Fruit fly (Drosophila melanogaster) whole organism, adult: ENCODE measurements around the gene Atat.

Experiments
- CG11617 ChIP-seq: fragments of 200-800 bp; sonication (Bioruptor generic); optimal IDR thresholded peaks from 2 replicates; lab custom pipeline; 2017; ENCODE audit warnings: mild to moderate bottlenecking, missing biosample characterization, missing genetic modification reagents, missing genetic modification characterization
- CG12768 ChIP-seq: fragments of 200-800 bp; sonication (Bioruptor generic); optimal IDR thresholded peaks from 2 replicates; lab custom pipeline; 2017; ENCODE audit warnings: missing biosample characterization, missing genetic modification characterization, mild to moderate bottlenecking, moderate library complexity, missing genetic modification reagents
- CG14711 ChIP-seq: fragments of 200-800 bp; sonication (Bioruptor generic); optimal IDR thresholded peaks from 2 replicates; lab custom pipeline; 2018; ENCODE audit warnings: missing biosample characterization, mild to moderate bottlenecking, missing genetic modification characterization, moderate library complexity
- CG1620 ChIP-seq: fragments of 200-800 bp; sonication (Bioruptor generic); optimal IDR thresholded peaks from 2 replicates; lab custom pipeline; 2016; ENCODE audit warnings: missing biosample characterization, missing genetic modification characterization
- CG33017 ChIP-seq: fragments of 200-800 bp; sonication (Bioruptor generic); optimal IDR thresholded peaks from 2 replicates; lab custom pipeline; 2018; ENCODE audit warnings: missing biosample characterization, mild to moderate bottlenecking, missing genetic modification characterization, moderate library complexity
- CG5204 ChIP-seq: fragments of 200-800 bp; sonication (Bioruptor generic); optimal IDR thresholded peaks from 2 replicates; lab custom pipeline; 2016; ENCODE audit warnings: missing biosample characterization, missing genetic modification characterization
- CG7045 ChIP-seq: fragments of 200-800 bp; sonication (Bioruptor generic); optimal IDR thresholded peaks from 2 replicates; lab custom pipeline; 2017; ENCODE audit warnings: missing biosample characterization, mild to moderate bottlenecking, missing genetic modification characterization
- CG7101 ChIP-seq: fragments of 200-800 bp; sonication (Bioruptor generic); optimal IDR thresholded peaks from 2 replicates; lab custom pipeline; 2018; ENCODE audit warnings: missing biosample characterization, mild to moderate bottlenecking, missing genetic modification characterization, moderate library complexity
- Clk ChIP-seq: fragments of 200-800 bp; sonication (Bioruptor generic); optimal IDR thresholded peaks from 2 replicates; lab custom pipeline; 2017; ENCODE audit warnings: missing biosample characterization, missing genetic modification characterization
- Crg-1 ChIP-seq: fragments of 200-800 bp; sonication (Bioruptor generic); optimal IDR thresholded peaks from 2 replicates; lab custom pipeline; 2016; ENCODE audit warnings: missing biosample characterization, missing genetic modification characterization
- Hr96 ChIP-seq: fragments of 200-800 bp; sonication (Bioruptor generic); optimal IDR thresholded peaks from 2 replicates; lab custom pipeline; 2016; ENCODE audit warnings: missing biosample characterization, missing genetic modification characterization
- Mnt ChIP-seq: fragments of 200-800 bp; sonication (Bioruptor generic); optimal IDR thresholded peaks from 2 replicates; lab custom pipeline; 2016; ENCODE audit warnings: missing biosample characterization, mild to moderate bottlenecking, missing genetic modification characterization
- bab1 ChIP-seq: fragments of 200-800 bp; sonication (Bioruptor generic); optimal IDR thresholded peaks from 3 replicates; lab custom pipeline; 2019; ENCODE audit warnings: missing biosample characterization, mild to moderate bottlenecking, missing genetic modification characterization, moderate library complexity
- cic ChIP-seq: fragments of 200-800 bp; sonication (Bioruptor generic); optimal IDR thresholded peaks from 2 replicates; lab custom pipeline; 2017; ENCODE audit warnings: missing biosample characterization, mild to moderate bottlenecking, missing genetic modification characterization, moderate library complexity
- cnc ChIP-seq, 2 experiments: fragments of >200 bp; optimal IDR thresholded peaks; 2 replicates each; lab custom pipeline; 2017
- kay ChIP-seq: fragments of 200-800 bp; sonication (Bioruptor generic); peaks from one replicate; lab custom pipeline; 2016; ENCODE audit warnings: missing biosample characterization, missing genetic modification characterization, borderline replicate concordance
- ovo ChIP-seq: fragments of 200-800 bp; sonication (Bioruptor generic); optimal IDR thresholded peaks from 2 replicates; lab custom pipeline; 2016; ENCODE audit warnings: missing biosample characterization, missing genetic modification characterization
- pad ChIP-seq: fragments of 200-800 bp; sonication (Bioruptor generic); optimal IDR thresholded peaks from 3 replicates; lab custom pipeline; 2017; ENCODE audit warnings: missing biosample characterization, missing genetic modification characterization, mild to moderate bottlenecking, moderate library complexity, missing genetic modification reagents
- tj ChIP-seq: fragments of 200-800 bp; sonication (Bioruptor generic); optimal IDR thresholded peaks from 3 replicates; lab custom pipeline; 2017; ENCODE audit warnings: missing biosample characterization, mild to moderate bottlenecking, missing genetic modification characterization, moderate library complexity
- toe ChIP-seq: fragments of 200-800 bp; sonication (Bioruptor generic); optimal IDR thresholded peaks from 2 replicates; lab custom pipeline; 2016; ENCODE audit warnings: missing biosample characterization, missing genetic modification characterization

Gene Atat

dm6 chr3L:9384445-9385079 is 42.0 kb downstream of the Atat start:
- TF ChIP-seq pad (GFP tag; lab: Kevin White, UChicago) (no peak), CG12768 (no peak), Crg-1 (GFP tag; lab: Kevin White, UChicago) (no peak), cnc (optimal IDR thresholded peaks at IDR 0.05; lab: Kevin White, UChicago) (no peak), Hr96 (GFP tag; lab: Kevin White, UChicago) (no peak), CG1620 (GFP tag; lab: Kevin White, UChicago) (no peak), Mnt (GFP tag; lab: Kevin White, UChicago) (no peak), ovo (GFP tag; lab: Kevin White, UChicago) (no peak), CG33017 (tag; lab: Kevin White, UChicago) (no peak), CG7101 (tag; lab: Kevin White, UChicago) (no peak), CG7045 (GFP tag; lab: Kevin White, UChicago) (no peak), Clk (no peak), CG11617 (GFP tag; lab: Kevin White, UChicago) (no peak), CG5204 (no peak), CG14711 (tag; lab: Kevin White, UChicago) (no peak), cic (GFP tag; lab: Kevin White, UChicago) (no peak), toe (GFP tag; lab: Kevin White, UChicago) (no peak)

dm6 chr3L:9383345-9384075 is 43.0 kb downstream of the Atat start, which contains the start of gene Hsp27:
Gene Hsp27, plus strand, starts transcription at chr3L:9384063.
- TF ChIP-seq CG7101 (tag; lab: Kevin White, UChicago): peak; percentile 98
- peak; percentile 99 for TF ChIP-seq bab1 (GFP tag; lab: Kevin White, UChicago)
- TF ChIP-seq tj (GFP tag; lab: Kevin White, UChicago): peak; percentile 75
- peak; percentile 88 for TF ChIP-seq CG1620 (GFP tag; lab: Kevin White, UChicago)
- TF ChIP-seq CG12768: peak; percentile 99
- peak; percentile 97 for TF ChIP-seq Crg-1 (GFP tag; lab: Kevin White, UChicago)
- TF ChIP-seq CG14711 (tag; lab: Kevin White, UChicago): peak; percentile 97
- peak; percentile 99 for TF ChIP-seq kay (GFP tag; lab: Kevin White, UChicago)
- TF ChIP-seq CG5204: peak; percentile 93
- TF ChIP-seq CG7045 (GFP tag; lab: Kevin White, UChicago): peak; percentile 97
- peak; percentile 96 for TF ChIP-seq CG11617 (GFP tag; lab: Kevin White, UChicago)
- peak; percentile 92 for TF ChIP-seq Clk
- TF ChIP-seq ovo (GFP tag; lab: Kevin White, UChicago): peak; percentile 77
- TF ChIP-seq pad (GFP tag; lab: Kevin White, UChicago): peak; percentile 92
- TF ChIP-seq toe (GFP tag; lab: Kevin White, UChicago): peak; percentile 93
- peak; percentile 97 for TF ChIP-seq Hr96 (GFP tag; lab: Kevin White, UChicago)
- peak; percentile 91 for TF ChIP-seq cic (GFP tag; lab: Kevin White, UChicago)
- peak; percentile 99 for TF ChIP-seq CG33017 (tag; lab: Kevin White, UChicago)
- peak; percentile 96 for TF ChIP-seq Mnt (GFP tag; lab: Kevin White, UChicago)
- peak in 1 of 2 experiments; percentile 69 for TF ChIP-seq cnc (optimal IDR thresholded peaks at IDR 0.05; lab: Kevin White, UChicago)

- no peak for TF ChIP-seq cnc (optimal IDR thresholded peaks at IDR 0.05; lab: Kevin White, UChicago)
- no peak for TF ChIP-seq CG33017 (tag; lab: Kevin White, UChicago)
- no peak for TF ChIP-seq CG11617 (GFP tag; lab: Kevin White, UChicago)
These were observed 45.0 kb downstream of the Atat start, which contains the start of gene Hsp23 for dm6 chr3L:9381602-9382001. Gene Hsp23, plus strand, starts transcription at chr3L:9381882.

dm6 chr3L:9380344-9380849 is 46.2 kb downstream of the Atat start:
- no peak for TF ChIP-seq Mnt (GFP tag; lab: Kevin White, UChicago)
- no peak for TF ChIP-seq CG1620 (GFP tag; lab: Kevin White, UChicago)
- no peak for TF ChIP-seq pad (GFP tag; lab: Kevin White, UChicago)
- no peak for TF ChIP-seq Crg-1 (GFP tag; lab: Kevin White, UChicago)
- TF ChIP-seq toe (GFP tag; lab: Kevin White, UChicago): no peak
- no peak for TF ChIP-seq cic (GFP tag; lab: Kevin White, UChicago)
- TF ChIP-seq cnc (optimal IDR thresholded peaks at IDR 0.05; lab: Kevin White, UChicago): no peak
- TF ChIP-seq Hr96 (GFP tag; lab: Kevin White, UChicago): no peak
- TF ChIP-seq bab1 (GFP tag; lab: Kevin White, UChicago): no peak
- TF ChIP-seq CG12768: no peak
- no peak for TF ChIP-seq CG5204
- TF ChIP-seq CG11617 (GFP tag; lab: Kevin White, UChicago): no peak
- TF ChIP-seq tj (GFP tag; lab: Kevin White, UChicago): no peak
- no peak for TF ChIP-seq CG7045 (GFP tag; lab: Kevin White, UChicago)
- no peak for TF ChIP-seq ovo (GFP tag; lab: Kevin White, UChicago)
- TF ChIP-seq CG7101 (tag; lab: Kevin White, UChicago): no peak
